Fruit fly (Drosophila melanogaster): ENCODE data around the gene Spn.

Spn gene

DNA sequence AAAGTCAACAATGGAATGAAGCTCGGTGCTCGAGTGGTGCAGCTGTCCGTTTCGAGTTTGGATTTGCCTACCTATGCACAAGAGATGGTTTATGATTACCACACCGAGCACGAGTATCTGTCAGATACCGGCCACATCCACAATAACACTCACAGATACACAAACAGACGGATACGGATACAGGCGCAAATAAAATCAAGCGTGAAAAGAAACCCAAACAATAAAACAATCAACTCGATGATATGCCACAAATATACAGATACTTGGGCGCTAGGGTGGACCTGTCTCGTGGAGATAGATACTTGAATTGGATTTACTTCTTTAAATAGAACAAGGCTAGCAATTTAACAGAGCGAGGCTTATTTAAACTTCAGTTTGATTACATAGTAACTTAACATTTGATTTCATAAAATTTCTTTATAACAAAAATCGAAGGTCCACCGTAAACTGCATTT lies 16.2 kb upstream of the Spn start (continued):
- TF ChIP-seq CG31365 (tag; optimal IDR thresholded peaks at IDR 0.05) (no peak), sd (tag; optimal IDR thresholded peaks at IDR 0.05) (peak; percentile 22), eve (GFP tag; optimal IDR thresholded peaks at IDR 0.05) (peak in 1 of 2 experiments; percentile 13), Gsc (GFP tag; IDR thresholded peaks at IDR 0.05) (no peak), stc (GFP tag; IDR thresholded peaks at IDR 0.05) (peak; percentile 49), shn (GFP tag; optimal IDR thresholded peaks at IDR 0.05) (no peak), CoRest (tag; optimal IDR thresholded peaks at IDR 0.05) (peak; percentile 31), CG1647 (GFP tag; optimal IDR thresholded peaks at IDR 0.05) (no peak), CG17802 (tag; optimal IDR thresholded peaks at IDR 0.05) (no peak), ATbp (GFP tag; optimal IDR thresholded peaks at IDR 0.05) (no peak), cwo (GFP tag; optimal IDR thresholded peaks at IDR 0.05) (peak; percentile 46), CG10366 (GFP tag; IDR thresholded peaks at IDR 0.05) (peak; percentile 30; the same call in 1 of the 2 replicates), ind (GFP tag; optimal IDR thresholded peaks at IDR 0.05) (no peak), Mes4 (GFP tag; optimal IDR thresholded peaks at IDR 0.05) (no peak), fd102C (GFP tag; optimal IDR thresholded peaks at IDR 0.05) (no peak), Ravus (GFP tag; IDR thresholded peaks at IDR 0.05) (no peak), corto (GFP tag; optimal IDR thresholded peaks at IDR 0.05) (no peak), pho (GFP tag; optimal IDR thresholded peaks at IDR 0.05) (no peak), jigr1 (GFP tag; IDR thresholded peaks at IDR 0.05) (no peak), CG14965 (GFP tag; optimal IDR thresholded peaks at IDR 0.05; ENCODE audit: borderline replicate concordance) (no peak), CG8924 (tag; optimal IDR thresholded peaks at IDR 0.05) (peak; percentile 44), CG9437 (GFP tag; optimal IDR thresholded peaks at IDR 0.05) (no peak), sim (GFP tag; IDR thresholded peaks at IDR 0.05) (no peak), CG12104 (GFP tag; optimal IDR thresholded peaks at IDR 0.05) (no peak), CG14710 (tag; optimal IDR thresholded peaks at IDR 0.05) (peak; percentile 23), Side (GFP tag; optimal IDR thresholded peaks at IDR 0.05) (no peak), Ssrp (tag; optimal IDR thresholded peaks at IDR 0.05) (peak; percentile 47), Mad (GFP tag; optimal IDR thresholded peaks at IDR 0.05) (no peak), CG5953 (GFP tag; IDR thresholded peaks at IDR 0.05) (no peak), en (GFP tag; optimal IDR thresholded peaks at IDR 0.05) (no peak), br (optimal IDR thresholded peaks at IDR 0.05) (no peak), sug (tag; optimal IDR thresholded peaks at IDR 0.05) (peak; percentile 13), gem (tag; optimal IDR thresholded peaks at IDR 0.05) (no peak), CG34422 (GFP tag; IDR thresholded peaks at IDR 0.05) (0 out of 3 replicates have a peak, but pooled peaks have one; percentile 19), pnt (GFP tag; optimal IDR thresholded peaks at IDR 0.05) (no peak), CG11695 (GFP tag; IDR thresholded peaks at IDR 0.05) (0 out of 3 replicates have a peak, but pooled peaks have one; percentile 45), sc (optimal IDR thresholded peaks at IDR 0.05) (no peak), sc (GFP tag; optimal IDR thresholded peaks at IDR 0.05) (no peak), gsb-n (tag; optimal IDR thresholded peaks at IDR 0.05) (peak; percentile 62), scrt (GFP tag; optimal IDR thresholded peaks at IDR 0.05) (no peak), CG11696 (GFP tag; IDR thresholded peaks at IDR 0.05) (no peak), CG3847 (GFP tag; IDR thresholded peaks at IDR 0.05) (no peak), CG17186 (GFP tag; optimal IDR thresholded peaks at IDR 0.05) (no peak), Ptx1 (GFP tag; IDR thresholded peaks at IDR 0.05) (peak; percentile 48; the same call in 1 of the 2 replicates), Dp (GFP tag; optimal IDR thresholded peaks at IDR 0.05) (no peak), CG1233 (GFP tag; optimal IDR thresholded peaks at IDR 0.05) (no peak), CG2678 (tag; optimal IDR thresholded peaks at IDR 0.05) (no peak), Ets65A (GFP tag) (no peak), CG15011 (GFP tag; optimal IDR thresholded peaks at IDR 0.05) (no peak), btn (GFP tag; optimal IDR thresholded peaks at IDR 0.05) (no peak), CG8944 (GFP tag; optimal IDR thresholded peaks at IDR 0.05) (no peak), tup (GFP tag; optimal IDR thresholded peaks at IDR 0.05) (no peak), Hmx (GFP tag; optimal IDR thresholded peaks at IDR 0.05) (no peak)
